Fruit fly (Drosophila melanogaster) whole organism, embryonic: ENCODE measurements around the gene CG1024.

Experiments used
- CG11093 ChIP-seq: fragments of 200-800 bp; sonication (Bioruptor generic); IDR thresholded peaks from 3 replicates; pipeline ENCODE4 v1.3.6; 2022; ENCODE audit warnings: missing biosample characterization, missing genetic modification characterization
- CG11504 ChIP-seq: fragments of 200-800 bp; sonication (Bioruptor generic); optimal IDR thresholded peaks from 3 replicates; lab custom pipeline; 2019; ENCODE audit warnings: missing biosample characterization, mild to moderate bottlenecking, missing genetic modification characterization, moderate library complexity
- CG12659 ChIP-seq: fragments of 200-800 bp; sonication (Bioruptor generic); optimal IDR thresholded peaks from 3 replicates; lab custom pipeline; 2017; ENCODE audit warnings: mild to moderate bottlenecking, missing biosample characterization, missing genetic modification reagents, missing genetic modification characterization
- CG13894 ChIP-seq: fragments of 200-800 bp; sonication (Bioruptor generic); optimal IDR thresholded peaks from 3 replicates; lab custom pipeline; 2018; ENCODE audit warnings: missing biosample characterization, mild to moderate bottlenecking, missing genetic modification characterization, moderate library complexity
- CG15601 ChIP-seq: fragments of 200-800 bp; sonication (Bioruptor generic); optimal IDR thresholded peaks from 3 replicates; lab custom pipeline; 2019; ENCODE audit warnings: missing biosample characterization, mild to moderate bottlenecking, missing genetic modification characterization, moderate library complexity
- CG15696 ChIP-seq: fragments of 200-800 bp; sonication (Bioruptor generic); optimal IDR thresholded peaks from 2 replicates; lab custom pipeline; 2019; ENCODE audit warnings: missing biosample characterization, mild to moderate bottlenecking, missing genetic modification characterization, moderate library complexity
- CG17186 ChIP-seq: fragments of 200-800 bp; sonication (Bioruptor generic); optimal IDR thresholded peaks from 3 replicates; lab custom pipeline; 2017; ENCODE audit warnings: missing biosample characterization, missing genetic modification reagents, missing genetic modification characterization
- CG17612 ChIP-seq: fragments of 200-800 bp; sonication (Bioruptor generic); IDR thresholded peaks from 2 replicates; pipeline ENCODE4 v1.3.6; 2022; ENCODE audit warnings: missing biosample characterization, missing genetic modification characterization
- CG1832 ChIP-seq: fragments of 200-800 bp; sonication (Bioruptor generic); optimal IDR thresholded peaks from 2 replicates; lab custom pipeline; 2017; ENCODE audit warnings: missing biosample characterization, mild to moderate bottlenecking, missing genetic modification characterization, inconsistent platforms
- CG32532 ChIP-seq: fragments of 200-800 bp; sonication (Bioruptor generic); IDR thresholded peaks from 2 replicates; pipeline ENCODE4 v1.3.6; 2022; ENCODE audit warnings: missing biosample characterization, missing genetic modification characterization
- CG34422 ChIP-seq: fragments of 200-800 bp; sonication (Bioruptor generic); IDR thresholded peaks from 3 replicates; pipeline ENCODE4 v1.3.6; 2022; ENCODE audit warnings: missing biosample characterization, missing genetic modification characterization
- CG5180 ChIP-seq: fragments of 200-800 bp; sonication (Bioruptor generic); optimal IDR thresholded peaks from 3 replicates; lab custom pipeline; 2017; ENCODE audit warnings: missing biosample characterization, missing genetic modification characterization, mild to moderate bottlenecking, moderate library complexity, missing genetic modification reagents
- CG7839 ChIP-seq: fragments of 200-800 bp; sonication (Bioruptor generic); optimal IDR thresholded peaks from 3 replicates; lab custom pipeline; 2018; ENCODE audit warnings: missing biosample characterization, mild to moderate bottlenecking, missing genetic modification characterization, moderate library complexity
- Dll ChIP-seq: fragments of 200-800 bp; sonication (Bioruptor generic); IDR thresholded peaks from 4 replicates; pipeline ENCODE4 v1.3.6; 2022; ENCODE audit warnings: missing biosample characterization, missing genetic modification characterization; ENCODE audit not compliant: partially characterized antibody
- HHEX ChIP-seq: fragments of 200-800 bp; sonication (Bioruptor generic); optimal IDR thresholded peaks from 3 replicates; lab custom pipeline; 2017; ENCODE audit warnings: missing biosample characterization, mild to moderate bottlenecking, missing genetic modification characterization, missing genetic modification reagents
- HLHmδ ChIP-seq: fragments of 200-800 bp; sonication (Bioruptor generic); optimal IDR thresholded peaks from 2 replicates; lab custom pipeline; 2018; ENCODE audit warnings: missing biosample characterization, mild to moderate bottlenecking, missing genetic modification characterization, moderate library complexity
- Hr3 ChIP-seq: fragments of 200-800 bp; sonication (Bioruptor generic); optimal IDR thresholded peaks from 3 replicates; lab custom pipeline; 2016; ENCODE audit warnings: missing biosample characterization, missing genetic modification characterization
- Lim3 ChIP-seq: fragments of 200-800 bp; sonication (Bioruptor generic); IDR thresholded peaks from 2 replicates; pipeline ENCODE4 v1.3.6; 2022; ENCODE audit warnings: missing biosample characterization, missing genetic modification characterization
- Oaz ChIP-seq: fragments of 200-800 bp; sonication (Bioruptor generic); IDR thresholded peaks from 2 replicates; pipeline ENCODE4 v1.3.6; 2022; ENCODE audit warnings: missing biosample characterization, missing genetic modification characterization
- Opbp ChIP-seq: fragments of 200-800 bp; sonication (Bioruptor generic); IDR thresholded peaks from 3 replicates; pipeline ENCODE4 v1.3.6; 2022; ENCODE audit warnings: missing biosample characterization, missing genetic modification characterization; ENCODE audit not compliant: partially characterized antibody
- Sin3A ChIP-seq: fragments of >200 bp; optimal IDR thresholded peaks from 2 replicates; lab custom pipeline; 2018
- Sry-δ ChIP-seq: fragments of 200-800 bp; sonication (Bioruptor generic); optimal IDR thresholded peaks from 2 replicates; lab custom pipeline; 2016; ENCODE audit warnings: missing biosample characterization, missing genetic modification characterization
- TFAM ChIP-seq: fragments of 200-800 bp; sonication (Bioruptor generic); optimal IDR thresholded peaks from 2 replicates; lab custom pipeline; 2017; ENCODE audit warnings: missing biosample characterization, missing genetic modification characterization, inconsistent platforms
- Taf1 ChIP-seq: fragments of 200-800 bp; sonication (Bioruptor generic); IDR thresholded peaks from 2 replicates; pipeline ENCODE4 v1.3.6; 2022; ENCODE audit warnings: missing biosample characterization, missing genetic modification characterization
- Trl ChIP-seq, 3 experiments: fragments of >200 bp in 2 of 3; fragments of 200-800 bp in 1 of 3; sonication (Bioruptor generic) in 1 of 3; optimal IDR thresholded peaks; 2 replicates in 1 of 3; 3 replicates in 2 of 3; lab custom pipeline; 2016 to 2017; ENCODE audit warnings: missing biosample characterization in 1 of 3, missing genetic modification characterization in 1 of 3
- Vsx1 ChIP-seq: fragments of 200-800 bp; sonication (Bioruptor generic); optimal IDR thresholded peaks from 2 replicates; lab custom pipeline; 2017; ENCODE audit warnings: missing biosample characterization, mild to moderate bottlenecking, missing genetic modification characterization, missing genetic modification reagents
- disco-r ChIP-seq: fragments of 200-800 bp; sonication (Bioruptor generic); optimal IDR thresholded peaks from 2 replicates; lab custom pipeline; 2016; ENCODE audit warnings: missing biosample characterization, missing genetic modification characterization
- dm ChIP-seq: fragments of 200-800 bp; sonication (Bioruptor generic); optimal IDR thresholded peaks from 3 replicates; lab custom pipeline; 2016; ENCODE audit warnings: missing biosample characterization, missing genetic modification characterization
- exex ChIP-seq: fragments of 200-800 bp; sonication (Bioruptor generic); optimal IDR thresholded peaks from 4 replicates; lab custom pipeline; 2018; ENCODE audit warnings: missing biosample characterization, mild to moderate bottlenecking, missing genetic modification characterization, moderate library complexity
- fd102C ChIP-seq: fragments of 200-800 bp; sonication (Bioruptor generic); optimal IDR thresholded peaks from 2 replicates; lab custom pipeline; 2018; ENCODE audit warnings: missing biosample characterization, mild to moderate bottlenecking, missing genetic modification characterization, moderate library complexity
- fu2 ChIP-seq: fragments of 200-800 bp; sonication (Bioruptor generic); optimal IDR thresholded peaks from 2 replicates; lab custom pipeline; 2016; ENCODE audit warnings: missing biosample characterization, missing genetic modification characterization
- hb ChIP-seq: fragments of 200-800 bp; sonication (Bioruptor generic); IDR thresholded peaks from 3 replicates; pipeline ENCODE4 v1.3.6; 2022; ENCODE audit warnings: missing biosample characterization, missing genetic modification characterization; ENCODE audit not compliant: partially characterized antibody
- jing ChIP-seq: fragments of 200-800 bp; sonication (Bioruptor generic); optimal IDR thresholded peaks from 2 replicates; lab custom pipeline; 2018; ENCODE audit warnings: missing biosample characterization, mild to moderate bottlenecking, missing genetic modification characterization
- jumu ChIP-seq: fragments of 200-800 bp; sonication (Bioruptor generic); optimal IDR thresholded peaks from 3 replicates; lab custom pipeline; 2016; ENCODE audit warnings: missing biosample characterization, missing genetic modification characterization
- maf-S ChIP-seq: fragments of 200-800 bp; sonication (Bioruptor generic); optimal IDR thresholded peaks from 2 replicates; lab custom pipeline; 2016; ENCODE audit warnings: missing biosample characterization, missing genetic modification characterization
- mam ChIP-seq: fragments of 200-800 bp; sonication (Bioruptor generic); optimal IDR thresholded peaks from 3 replicates; lab custom pipeline; 2016; ENCODE audit warnings: missing biosample characterization, missing genetic modification characterization
- mirr ChIP-seq: fragments of 200-800 bp; sonication (Bioruptor generic); optimal IDR thresholded peaks from 3 replicates; lab custom pipeline; 2018; ENCODE audit warnings: missing biosample characterization, mild to moderate bottlenecking, missing genetic modification characterization
- odd ChIP-seq: fragments of 200-800 bp; sonication (Bioruptor generic); optimal IDR thresholded peaks from 2 replicates; lab custom pipeline; 2017; ENCODE audit warnings: missing biosample characterization, mild to moderate bottlenecking, missing genetic modification characterization
- pho ChIP-seq: fragments of 200-800 bp; sonication (Bioruptor generic); optimal IDR thresholded peaks from 2 replicates; lab custom pipeline; 2016; ENCODE audit warnings: missing biosample characterization, missing genetic modification characterization
- psq ChIP-seq: fragments of 200-800 bp; sonication (Bioruptor generic); optimal IDR thresholded peaks from 2 replicates; lab custom pipeline; 2017; ENCODE audit warnings: missing biosample characterization, missing genetic modification characterization
- salm ChIP-seq: fragments of 200-800 bp; sonication (Bioruptor generic); optimal IDR thresholded peaks from 2 replicates; lab custom pipeline; 2018; ENCODE audit warnings: missing biosample characterization, mild to moderate bottlenecking, missing genetic modification characterization
- schlank ChIP-seq: fragments of 200-800 bp; sonication (Bioruptor generic); optimal IDR thresholded peaks from 2 replicates; lab custom pipeline; 2018; ENCODE audit warnings: missing biosample characterization, mild to moderate bottlenecking, missing genetic modification characterization
- sim ChIP-seq: fragments of 200-800 bp; sonication (Bioruptor generic); IDR thresholded peaks from 2 replicates; pipeline ENCODE4 v1.3.6; 2022; ENCODE audit warnings: missing biosample characterization, missing genetic modification characterization
- sima ChIP-seq: fragments of 200-800 bp; sonication (Bioruptor generic); optimal IDR thresholded peaks from 2 replicates; lab custom pipeline; 2016; ENCODE audit warnings: missing biosample characterization, missing genetic modification characterization
- sqz ChIP-seq: fragments of 200-800 bp; sonication (Bioruptor generic); optimal IDR thresholded peaks from 3 replicates; lab custom pipeline; 2018; ENCODE audit warnings: missing biosample characterization, mild to moderate bottlenecking, missing genetic modification characterization
- toy ChIP-seq: fragments of 200-800 bp; sonication (Bioruptor generic); IDR thresholded peaks from 2 replicates; pipeline ENCODE4 v1.3.6; 2022; ENCODE audit warnings: missing biosample characterization, missing genetic modification characterization
- trem ChIP-seq: fragments of 200-800 bp; optimal IDR thresholded peaks from 3 replicates; lab custom pipeline; 2019; ENCODE audit warnings: missing biosample characterization, mild to moderate bottlenecking, missing genetic modification characterization, moderate library complexity
- wdn ChIP-seq: fragments of 200-800 bp; sonication (Bioruptor generic); IDR thresholded peaks from 2 replicates; pipeline ENCODE4 v1.3.6; 2022; ENCODE audit warnings: missing biosample characterization, missing genetic modification characterization
- yki ChIP-seq: fragments of >200 bp; optimal IDR thresholded peaks from 3 replicates; lab custom pipeline; 2018

Gene CG1024

DNA sequence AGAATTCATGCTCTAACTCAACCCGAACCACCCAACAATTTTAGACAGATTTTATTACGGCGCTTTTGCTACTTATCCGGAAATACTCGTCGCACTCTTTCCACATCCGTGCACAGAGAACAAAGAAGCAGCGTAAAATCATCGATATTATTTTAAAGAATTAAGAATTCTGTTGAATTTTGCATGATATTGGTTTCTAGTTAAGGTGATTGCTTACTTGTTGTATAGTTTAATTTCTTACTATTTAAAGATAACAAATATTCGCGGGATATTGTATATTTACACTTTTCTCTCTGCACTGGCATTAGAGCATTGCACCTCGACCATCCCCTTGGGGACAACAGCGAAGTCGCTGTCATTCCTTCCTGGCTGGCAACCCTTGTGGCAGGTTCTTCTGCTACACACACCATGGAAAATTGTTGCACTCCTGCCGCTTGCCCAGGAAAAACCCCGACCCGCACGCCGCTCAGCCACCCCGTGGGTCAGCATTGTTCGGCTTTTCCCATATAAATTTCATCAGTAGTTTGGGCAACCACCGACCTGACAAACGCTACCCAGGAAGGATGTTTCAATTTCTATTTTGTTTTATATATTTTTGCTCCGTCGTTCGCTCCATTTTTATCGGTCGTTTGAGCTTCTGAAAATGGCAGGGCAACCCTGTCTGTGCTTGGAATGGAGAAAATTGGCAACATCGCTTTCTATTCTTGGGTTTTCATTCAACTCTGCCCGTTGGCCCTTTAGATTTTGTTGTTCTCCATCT is 47.7 kb upstream of the CG1024 start (continued):
- TF ChIP-seq fd102C (GFP tag; lab: Kevin White, UChicago) (no peak), Sin3A (lab: Kevin White, UChicago) (no peak), CG15696 (peak; percentile 6), CG7839 (tag; lab: Kevin White, UChicago) (peak; percentile 72), TFAM (GFP tag; lab: Kevin White, UChicago) (no peak), mam (GFP tag; lab: Kevin White, UChicago) (peak; percentile 11), Vsx1 (GFP tag; lab: Kevin White, UChicago) (no peak), Oaz (GFP tag; lab: Robert Waterston, UW) (no peak), jing (peak; percentile 33), CG11093 (GFP tag; lab: Robert Waterston, UW) (0 out of 3 replicates have a peak, but pooled peaks have one; percentile 48), CG5180 (GFP tag; lab: Kevin White, UChicago) (peak; percentile 4), jumu (GFP tag; lab: Kevin White, UChicago) (peak; percentile 54), Sry-δ (GFP tag; lab: Kevin White, UChicago) (peak; percentile 23), maf-S (GFP tag; lab: Kevin White, UChicago) (no peak), CG32532 (peak; percentile 42; the same call in 1 of the 2 replicates), CG13894 (tag; lab: Kevin White, UChicago) (peak; percentile 41), Dll (GFP tag; lab: Robert Waterston, UW) (no peak), CG12659 (GFP tag; lab: Kevin White, UChicago) (peak; percentile 58), Hr3 (GFP tag; lab: Kevin White, UChicago) (peak; percentile 23), trem (tag; lab: Kevin White, UChicago) (peak; percentile 43), sqz (GFP tag; lab: Kevin White, UChicago) (no peak), psq (GFP tag; lab: Kevin White, UChicago) (peak; percentile 66), exex (no peak), Trl (optimal IDR thresholded peaks at IDR 0.05; lab: Kevin White, UChicago) (no peak), Trl (GFP tag; optimal IDR thresholded peaks at IDR 0.05; lab: Kevin White, UChicago) (peak; percentile 40), mirr (GFP tag; lab: Kevin White, UChicago) (no peak), CG17612 (no peak), toy (no peak), HLHmδ (GFP tag; lab: Kevin White, UChicago) (no peak), yki (no peak), sim (GFP tag; lab: Robert Waterston, UW) (peak; percentile 53; the same call in 1 of the 2 replicates), wdn (GFP tag; lab: Robert Waterston, UW) (no peak), Lim3 (GFP tag; lab: Robert Waterston, UW) (no peak), fu2 (GFP tag; lab: Kevin White, UChicago) (no peak), Opbp (GFP tag; lab: Robert Waterston, UW) (no peak), odd (GFP tag; lab: Kevin White, UChicago) (peak; percentile 29), CG11504 (tag; lab: Kevin White, UChicago) (peak; percentile 78), salm (tag; lab: Kevin White, UChicago) (peak; percentile 44), dm (GFP tag; lab: Kevin White, UChicago) (peak; percentile 23), disco-r (GFP tag; lab: Kevin White, UChicago) (no peak), CG34422 (GFP tag; lab: Robert Waterston, UW) (peak; percentile 76; the same call in 2 of the 3 replicates), schlank (no peak), hb (no peak), sima (GFP tag; lab: Kevin White, UChicago) (no peak), CG15601 (tag; lab: Kevin White, UChicago) (peak; percentile 54), pho (peak; percentile 11), CG1832 (no peak), CG17186 (GFP tag; lab: Kevin White, UChicago) (no peak), Taf1 (GFP tag; lab: Robert Waterston, UW) (0 out of 2 replicates have a peak, but pooled peaks have one; percentile 12), HHEX (peak; percentile 59)
